Worm (Caenorhabditis elegans) whole organism, L4/young adult: ENCODE data around the gene mltn-13.

Source experiments
- W03F9.2 ChIP-seq: fragments of 150-350 bp; optimal IDR thresholded peaks from 2 replicates; lab custom pipeline; 2014; ENCODE audit warnings: missing biosample characterization, missing genetic modification characterization
- dao-5 ChIP-seq: sonication (generic microtip); optimal IDR thresholded peaks from 2 replicates; lab custom pipeline; 2016; ENCODE audit warnings: missing genotype, missing genetic modification characterization, moderate library complexity, missing compliant biosample characterization
- him-1 ChIP-seq: sonication (generic microtip); optimal IDR thresholded peaks from 2 replicates; lab custom pipeline; 2016; ENCODE audit warnings: missing genotype, missing genetic modification reagents, missing genetic modification characterization, missing compliant biosample characterization

DNA sequence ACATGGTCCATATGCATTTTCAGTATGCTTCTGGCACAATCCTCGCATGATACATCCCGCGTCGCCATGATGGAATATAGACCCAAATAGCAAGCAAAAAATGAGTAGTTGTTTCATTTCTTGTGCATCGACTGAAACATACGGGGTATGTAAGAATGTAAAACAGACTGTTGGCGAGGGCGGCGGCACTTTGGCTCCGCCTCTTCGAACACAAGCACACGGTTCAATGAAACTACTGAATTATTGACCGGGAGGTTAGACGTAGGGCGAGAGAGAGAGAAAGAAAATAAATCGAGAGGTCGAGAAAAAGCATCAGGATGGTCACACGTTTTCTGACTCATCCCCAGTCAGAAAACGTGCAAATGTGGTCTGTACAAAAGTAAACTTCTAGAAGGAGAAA is 31.8 kb upstream of the mltn-13 start:
- TF ChIP-seq W03F9.2 (tag; lab: Kevin White, UChicago) (no peak), him-1 (tag; lab: Kevin White, UChicago) (no peak), dao-5 (no peak)
